Worm (Caenorhabditis elegans): ENCODE results near the gene gpa-4.

DNA sequence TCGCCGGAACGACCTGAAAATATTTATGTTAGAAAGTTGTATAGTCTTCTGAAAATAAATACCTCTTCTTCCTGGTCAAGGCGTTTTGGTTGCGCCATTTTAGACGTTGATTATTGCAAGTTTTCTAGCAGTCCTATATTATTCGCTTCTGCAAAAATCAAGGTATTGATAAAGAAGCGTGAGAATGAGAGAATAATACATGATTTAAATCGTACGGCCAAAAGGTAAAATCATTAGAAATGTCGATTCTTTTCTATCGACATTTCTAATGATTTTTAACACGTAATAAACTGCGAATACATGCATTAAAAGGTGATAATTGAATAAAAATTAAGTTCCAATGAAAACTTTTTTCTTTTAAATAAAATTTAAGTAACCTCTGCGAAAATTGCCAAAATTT lies 25.6 kb upstream of the gpa-4 start, which contains the start of gene fln-1:
- no peak for TF ChIP-seq pha-4 (tag; optimal IDR thresholded peaks at IDR 0.05)
- TF ChIP-seq unc-86 (tag; optimal IDR thresholded peaks at IDR 0.05): no peak
- no peak for TF ChIP-seq hlh-8 (tag; optimal IDR thresholded peaks at IDR 0.05)
- TF ChIP-seq ceh-45 (GFP tag; IDR thresholded peaks at IDR 0.05): no peak
- TF ChIP-seq nhr-11 (tag; optimal IDR thresholded peaks at IDR 0.05): no peak
- no peak for TF ChIP-seq unc-55 (GFP tag; optimal IDR thresholded peaks at IDR 0.05)
- TF ChIP-seq ceh-24 (tag; optimal IDR thresholded peaks at IDR 0.05): no peak
- TF ChIP-seq sox-4 (tag; optimal IDR thresholded peaks at IDR 0.05): no peak
- no peak for TF ChIP-seq C08G9.2 (tag; optimal IDR thresholded peaks at IDR 0.05)
- no peak for TF ChIP-seq T23F11.4 (GFP tag; optimal IDR thresholded peaks at IDR 0.05)
- no peak for TF ChIP-seq ref-2 (tag; optimal IDR thresholded peaks at IDR 0.05)
- no peak for TF ChIP-seq K09A11.1 (tag; optimal IDR thresholded peaks at IDR 0.05; ENCODE audit: insufficient read depth)
- TF ChIP-seq npax-4 (tag; optimal IDR thresholded peaks at IDR 0.05): no peak

All from whole organism, late embryonic.